Fruit fly (Drosophila melanogaster) whole organism: ENCODE measurements around the gene phr6-4.

Experiments used
- pan ChIP-seq: fragments of >200 bp; optimal IDR thresholded peaks from 2 replicates; lab custom pipeline; 2017
- psq ChIP-seq: fragments of >200 bp; optimal IDR thresholded peaks from 2 replicates; lab custom pipeline; 2017

DNA sequence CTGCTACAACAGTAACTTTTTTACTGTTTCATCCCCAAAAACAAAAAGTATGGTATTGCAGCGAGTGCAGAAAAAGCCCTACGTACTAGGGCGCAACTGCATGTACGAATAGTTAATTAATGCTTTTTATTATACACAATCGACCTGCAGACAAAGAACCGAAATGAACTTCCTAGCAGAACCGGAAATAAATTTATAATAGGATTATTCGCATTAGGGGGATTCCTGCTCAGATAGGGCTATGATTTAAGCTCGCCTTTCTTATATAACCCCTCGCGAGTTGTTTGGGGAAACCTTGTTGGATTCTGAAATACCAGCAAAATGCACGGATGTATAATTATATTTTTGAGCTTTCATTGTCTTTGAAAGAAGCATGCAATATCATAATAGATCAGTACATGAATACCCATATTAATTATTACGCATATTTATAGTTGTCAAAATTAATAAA is 36.1 kb upstream of the phr6-4 start, which contains the start of gene Cen:
- TF ChIP-seq pan (lab: Kevin White, UChicago): no peak
- TF ChIP-seq psq (lab: Kevin White, UChicago): no peak
